Worm (Caenorhabditis elegans): Measurements from ENCODE around the gene oac-22.

- no peak for TF ChIP-seq nhr-237 (tag; optimal IDR thresholded peaks at IDR 0.05)
- no peak for TF ChIP-seq pha-4 (tag; optimal IDR thresholded peaks at IDR 0.05)
- no peak for TF ChIP-seq snpc-4 (tag; optimal IDR thresholded peaks at IDR 0.05)
- TF ChIP-seq sem-2 (GFP tag; optimal IDR thresholded peaks at IDR 0.05) = no peak
Observed at ce11 chrIV:3838687-3839086, 46.8 kb upstream of the oac-22 start.
